Worm (Caenorhabditis elegans) whole organism, young adult: ENCODE data around the gene nol-10.

Experiments
- F10E7.11 ChIP-seq: sonication (generic microtip); optimal IDR thresholded peaks from 2 replicates; lab custom pipeline; 2017; ENCODE audit warnings: mild to moderate bottlenecking, missing genetic modification characterization, moderate library complexity, missing compliant biosample characterization
- fkh-3 ChIP-seq: sonication (generic microtip); optimal IDR thresholded peaks from 2 replicates; lab custom pipeline; 2016; ENCODE audit warnings: mild to moderate bottlenecking, missing genetic modification characterization, missing compliant biosample characterization
- pha-4 ChIP-seq: fragments of 150-350 bp; sonication (generic microtip); optimal IDR thresholded peaks from 2 replicates; lab custom pipeline; 2014; ENCODE audit warnings: missing biosample characterization, missing genetic modification reagents, missing genetic modification characterization

- no peak for TF ChIP-seq fkh-3 (tag; lab: Kevin White, UChicago)
- TF ChIP-seq F10E7.11 (tag; lab: Kevin White, UChicago) = no peak
- no peak for TF ChIP-seq pha-4
Observed at ce11 chrIV:7611396-7611795, 31.0 kb downstream of the nol-10 start.
